Fruit fly (Drosophila melanogaster): ENCODE results near the gene CHOp24.

The CHOp24 gene

DNA sequence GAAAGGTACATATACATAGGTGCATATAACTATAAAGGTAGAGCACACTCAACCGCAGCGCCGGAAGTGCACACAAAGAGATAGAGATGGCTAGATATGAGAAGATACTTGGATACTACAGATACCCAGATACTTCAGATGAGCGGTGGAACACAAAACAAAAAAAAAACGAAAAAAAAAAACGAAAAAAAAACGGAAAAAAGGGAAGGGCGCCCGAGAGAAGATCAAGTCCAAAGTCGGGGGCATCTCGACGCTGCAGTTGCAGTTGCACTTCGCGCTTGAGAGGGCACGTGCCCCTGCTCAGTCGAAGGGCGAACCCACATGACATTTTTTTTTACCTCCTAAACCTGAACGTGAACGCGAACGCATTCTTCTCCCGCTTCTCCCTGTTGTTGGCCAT, 23.3 kb downstream of the CHOp24 start:
- TF ChIP-seq fru (GFP tag; optimal IDR thresholded peaks at IDR 0.05) = no peak
- no peak for TF ChIP-seq h (GFP tag; optimal IDR thresholded peaks at IDR 0.05)
- TF ChIP-seq HLH106 (tag; optimal IDR thresholded peaks at IDR 0.05) = no peak
- TF ChIP-seq sage (GFP tag; optimal IDR thresholded peaks at IDR 0.05) = no peak
- TF ChIP-seq Hr78 (GFP tag; optimal IDR thresholded peaks at IDR 0.05) = no peak
- no peak for TF ChIP-seq sv (GFP tag; optimal IDR thresholded peaks at IDR 0.05)
- TF ChIP-seq Myc (optimal IDR thresholded peaks at IDR 0.05) = no peak
- TF ChIP-seq CrebA (GFP tag; optimal IDR thresholded peaks at IDR 0.05; ENCODE audit: borderline replicate concordance) = no peak
- no peak for TF ChIP-seq lola (GFP tag; optimal IDR thresholded peaks at IDR 0.05)
- TF ChIP-seq Jra (GFP tag; optimal IDR thresholded peaks at IDR 0.05) = no peak
- TF ChIP-seq OdsH (GFP tag; optimal IDR thresholded peaks at IDR 0.05) = no peak
- TF ChIP-seq Vsx2 (GFP tag; optimal IDR thresholded peaks at IDR 0.05; ENCODE audit: partially characterized antibody) = no peak

DNA sequence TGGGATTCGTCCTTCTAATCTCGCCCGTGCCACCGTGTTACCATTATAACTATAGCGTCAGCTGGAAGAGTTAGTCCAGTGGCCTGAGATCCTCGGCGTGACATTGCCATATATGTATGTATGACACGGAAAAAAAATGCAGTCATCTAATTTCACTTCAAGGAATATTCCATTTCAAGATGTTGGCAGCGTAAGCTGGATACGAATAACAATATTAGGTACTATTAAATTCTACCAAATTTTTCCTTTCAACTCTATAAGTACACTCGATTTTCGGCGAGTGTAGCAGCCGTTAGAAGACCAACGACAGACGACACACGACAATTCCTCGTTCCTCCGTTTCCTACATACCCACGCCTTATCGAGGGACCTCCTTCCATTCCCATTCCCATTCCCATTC, 24.3 kb downstream of the CHOp24 start:
- TF ChIP-seq OdsH (GFP tag; optimal IDR thresholded peaks at IDR 0.05) = no peak
- no peak for TF ChIP-seq sv (GFP tag; optimal IDR thresholded peaks at IDR 0.05)
- TF ChIP-seq brk (GFP tag; optimal IDR thresholded peaks at IDR 0.05) = no peak
- TF ChIP-seq Hr78 (GFP tag; optimal IDR thresholded peaks at IDR 0.05) = no peak

- TF ChIP-seq dsf (GFP tag; optimal IDR thresholded peaks at IDR 0.05; ENCODE audit: borderline replicate concordance) = no peak
- TF ChIP-seq Myc (optimal IDR thresholded peaks at IDR 0.05) = no peak
Measured at dm6 chrX:4571829-4572228, 31.1 kb downstream of the CHOp24 start, which contains the start of gene CG12684. Gene CG12684, minus strand, starts transcription at chrX:4571929.

dm6 chrX:4573971-4574370, 33.3 kb downstream of the CHOp24 start:
- no peak for TF ChIP-seq Vsx2 (GFP tag; optimal IDR thresholded peaks at IDR 0.05; ENCODE audit: partially characterized antibody)
- no peak for TF ChIP-seq sv (GFP tag; optimal IDR thresholded peaks at IDR 0.05)
- peak; percentile 1 for TF ChIP-seq fru (GFP tag; optimal IDR thresholded peaks at IDR 0.05)
- TF ChIP-seq Dif (GFP tag; optimal IDR thresholded peaks at IDR 0.05; ENCODE audit: partially characterized antibody) = no peak
- TF ChIP-seq foxo (GFP tag; optimal IDR thresholded peaks at IDR 0.05) = peak in 1 of 2 experiments; percentile 25
- no peak for TF ChIP-seq dmrt93B (GFP tag; optimal IDR thresholded peaks at IDR 0.05)

dm6 chrX:4581769-4582168, 41.1 kb downstream of the CHOp24 start:
- TF ChIP-seq woc (GFP tag; optimal IDR thresholded peaks at IDR 0.05) (no peak), GATAd (GFP tag; optimal IDR thresholded peaks at IDR 0.05) (no peak), pan (optimal IDR thresholded peaks at IDR 0.05) (no peak), Vsx2 (GFP tag; optimal IDR thresholded peaks at IDR 0.05; ENCODE audit: partially characterized antibody) (no peak), OdsH (GFP tag; optimal IDR thresholded peaks at IDR 0.05) (no peak), dl (GFP tag; optimal IDR thresholded peaks at IDR 0.05; ENCODE audit: insufficient read depth in 1 of 2, partially characterized antibody in 2 of 2) (no peak), Rel (GFP tag; optimal IDR thresholded peaks at IDR 0.05) (no peak), Rel (tag; optimal IDR thresholded peaks at IDR 0.05) (no peak), foxo (GFP tag; optimal IDR thresholded peaks at IDR 0.05) (peak in 1 of 2 experiments; percentile 28), rgr (GFP tag; optimal IDR thresholded peaks at IDR 0.05) (no peak), dsf (GFP tag; optimal IDR thresholded peaks at IDR 0.05; ENCODE audit: borderline replicate concordance) (no peak), jim (GFP tag; optimal IDR thresholded peaks at IDR 0.05) (no peak), psq (GFP tag; optimal IDR thresholded peaks at IDR 0.05) (no peak), usp (GFP tag; optimal IDR thresholded peaks at IDR 0.05) (no peak), h (GFP tag; optimal IDR thresholded peaks at IDR 0.05) (peak; percentile 3), tai (GFP tag; optimal IDR thresholded peaks at IDR 0.05) (no peak), HLH106 (tag; optimal IDR thresholded peaks at IDR 0.05) (no peak), N (GFP tag; optimal IDR thresholded peaks at IDR 0.05) (no peak), brk (GFP tag; optimal IDR thresholded peaks at IDR 0.05) (no peak), Dif (GFP tag; optimal IDR thresholded peaks at IDR 0.05; ENCODE audit: partially characterized antibody) (no peak), lola (GFP tag; optimal IDR thresholded peaks at IDR 0.05) (no peak), Hr83 (GFP tag; optimal IDR thresholded peaks at IDR 0.05; ENCODE audit: poor library complexity, severe bottlenecking) (no peak), fru (GFP tag; optimal IDR thresholded peaks at IDR 0.05) (peak; percentile 13), Abd-B (GFP tag; optimal IDR thresholded peaks at IDR 0.05) (no peak)
